Fruit fly (Drosophila melanogaster): ENCODE measurements around the gene sfl.

dm6 chr3L:6462199-6462598 is 33.3 kb upstream of the sfl start:
- no peak for TF ChIP-seq CG10348 (GFP tag; IDR thresholded peaks at IDR 0.05)
- TF ChIP-seq Ets98B (GFP tag; IDR thresholded peaks at IDR 0.05): no peak
- TF ChIP-seq CG34367 (tag; optimal IDR thresholded peaks at IDR 0.05): no peak
- TF ChIP-seq CG14655 (GFP tag; optimal IDR thresholded peaks at IDR 0.05): no peak
- TF ChIP-seq CG17806 (tag; optimal IDR thresholded peaks at IDR 0.05): no peak
- no peak for TF ChIP-seq CG4496 (GFP tag; IDR thresholded peaks at IDR 0.05)
- TF ChIP-seq Pif1A (GFP tag; optimal IDR thresholded peaks at IDR 0.05): no peak

Measured in whole organism, pupa.